Worm (Caenorhabditis elegans) whole organism, L4 larva: ENCODE data around the gene F10A3.17.

Source experiments
- D1046.2 ChIP-seq: fragments of 200-800 bp; sonication (Bioruptor generic); IDR thresholded peaks from 2 replicates; pipeline ENCODE4 v1.3.6; 2022; ENCODE audit warnings: missing genetic modification characterization, missing compliant biosample characterization
- fos-1 ChIP-seq: fragments of 150-350 bp; optimal IDR thresholded peaks from 2 replicates; lab custom pipeline; 2014; ENCODE audit warnings: missing biosample characterization, missing genetic modification characterization
- lin-13 ChIP-seq: fragments of 150-350 bp; optimal IDR thresholded peaks from 2 replicates; lab custom pipeline; 2014; ENCODE audit warnings: missing biosample characterization, missing genetic modification reagents, missing genetic modification characterization
- lin-15B ChIP-seq: fragments of 150-350 bp; sonication (generic microtip); optimal IDR thresholded peaks from 3 replicates; lab custom pipeline; 2014; ENCODE audit warnings: missing biosample characterization, missing genetic modification characterization
- lin-39 ChIP-seq: fragments of 150-350 bp; optimal IDR thresholded peaks from 2 replicates; lab custom pipeline; 2014; ENCODE audit warnings: missing biosample characterization, missing genetic modification reagents, missing genetic modification characterization
- nhr-10 ChIP-seq: fragments of 150-350 bp; optimal IDR thresholded peaks from 2 replicates; lab custom pipeline; 2014; ENCODE audit warnings: missing biosample characterization, missing genetic modification characterization
- nhr-111 ChIP-seq: fragments of 200-800 bp; sonication (Bioruptor generic); optimal IDR thresholded peaks from 2 replicates; lab custom pipeline; 2018; ENCODE audit warnings: mild to moderate bottlenecking, missing genetic modification characterization, missing compliant biosample characterization
- nhr-25 ChIP-seq: sonication (generic microtip); optimal IDR thresholded peaks from 2 replicates; lab custom pipeline; 2017; ENCODE audit warnings: missing genetic modification characterization, mild to moderate bottlenecking, missing compliant biosample characterization, antibody characterized with exemption, moderate library complexity, borderline replicate concordance; ENCODE audit not compliant: insufficient read depth
- nhr-77 ChIP-seq: fragments of 150-350 bp; optimal IDR thresholded peaks from 2 replicates; lab custom pipeline; 2014; ENCODE audit warnings: missing biosample characterization, missing genetic modification characterization
- skn-1 ChIP-seq: fragments of 150-350 bp; optimal IDR thresholded peaks from 2 replicates; lab custom pipeline; 2014; ENCODE audit warnings: missing biosample characterization, missing genetic modification characterization
- unc-39 ChIP-seq: sonication (generic microtip); optimal IDR thresholded peaks from 2 replicates; lab custom pipeline; 2017; ENCODE audit warnings: missing biosample characterization, missing genetic modification characterization
- unc-62 ChIP-seq, 3 experiments: fragments of 150-350 bp in 1 of 3; sonication (generic microtip); optimal IDR thresholded peaks in 2 of 3; peaks in 1 of 3; 1 replicate in 1 of 3; 2 replicates in 2 of 3; lab custom pipeline; 2014 to 2017; ENCODE audit warnings: missing biosample characterization in 3 of 3, missing genetic modification characterization in 3 of 3, missing genetic modification reagents in 3 of 3, missing genotype in 1 of 3

- TF ChIP-seq nhr-111 (GFP tag; lab: Kevin White, UChicago) (no peak), skn-1 (tag; lab: Kevin White, UChicago) (no peak), unc-39 (tag; lab: Kevin White, UChicago) (no peak), nhr-10 (tag; lab: Kevin White, UChicago) (no peak), lin-39 (no peak), lin-15B (no peak), D1046.2 (GFP tag; lab: Robert Waterston, UW) (no peak), nhr-77 (tag; lab: Kevin White, UChicago) (no peak), unc-62 (GFP tag; optimal IDR thresholded peaks at IDR 0.05 in 1 of 2; lab: Kevin White, UChicago) (no peak), unc-62 (tag; optimal IDR thresholded peaks at IDR 0.05; lab: Kevin White, UChicago) (no peak), fos-1 (tag; lab: Kevin White, UChicago) (no peak), nhr-25 (no peak), lin-13 (GFP tag; lab: Kevin White, UChicago) (no peak)
Observed at ce11 chrV:16195379-16195778, 35.9 kb upstream of the F10A3.17 start, which contains the start of gene rabr-3.
